Fruit fly (Drosophila melanogaster): Measurements from ENCODE around the gene Neos.
A peak's percentile ranks its signal among the peaks of the same experiment; 100 is the strongest.

The Neos gene

dm6 chr3L:7250469-7250868, 9.0 kb downstream of the Neos start, which contains the start of gene MED4 (continued):
- TF ChIP-seq crol (GFP tag; IDR thresholded peaks at IDR 0.05) (no peak), Hr39 (optimal IDR thresholded peaks at IDR 0.05) (no peak), CG17361 (GFP tag; IDR thresholded peaks at IDR 0.05) (peak; percentile 66), Kr (GFP tag; optimal IDR thresholded peaks at IDR 0.05) (no peak), HmgZ (tag; optimal IDR thresholded peaks at IDR 0.05) (peak; percentile 87), Atf3 (GFP tag; optimal IDR thresholded peaks at IDR 0.05) (peak; percentile 75), gfzf (GFP tag; optimal IDR thresholded peaks at IDR 0.05) (peak; percentile 96), CG12219 (GFP tag; optimal IDR thresholded peaks at IDR 0.05) (peak; percentile 79), lab (GFP tag; optimal IDR thresholded peaks at IDR 0.05) (peak; percentile 86), Dek (tag; optimal IDR thresholded peaks at IDR 0.05) (peak; percentile 81), esg (GFP tag; conservative IDR thresholded peaks at IDR 0.05) (peak; percentile 67), Doc2 (GFP tag; IDR thresholded peaks at IDR 0.05) (no peak), mirr (GFP tag; optimal IDR thresholded peaks at IDR 0.05) (no peak), Atf6 (GFP tag; IDR thresholded peaks at IDR 0.05) (peak; percentile 78), CG7786 (GFP tag; optimal IDR thresholded peaks at IDR 0.05) (peak; percentile 87), CG1529 (GFP tag; optimal IDR thresholded peaks at IDR 0.05) (peak; percentile 33), run (tag; optimal IDR thresholded peaks at IDR 0.05) (peak; percentile 8), schlank (tag; optimal IDR thresholded peaks at IDR 0.05) (peak; percentile 51), CG10209 (GFP tag; optimal IDR thresholded peaks at IDR 0.05) (peak; percentile 63), CG2202 (tag; optimal IDR thresholded peaks at IDR 0.05) (peak; percentile 65), pita (GFP tag; optimal IDR thresholded peaks at IDR 0.05) (no peak), prd (optimal IDR thresholded peaks at IDR 0.05) (no peak), prd (GFP tag; IDR thresholded peaks at IDR 0.05) (peak; percentile 80), CG5953 (GFP tag; IDR thresholded peaks at IDR 0.05) (peak; percentile 61; the same call in 1 of the 2 replicates), sim (GFP tag; IDR thresholded peaks at IDR 0.05) (peak; percentile 45; the same call in 1 of the 2 replicates), CG6689 (GFP tag; IDR thresholded peaks at IDR 0.05) (0 out of 2 replicates have a peak, but pooled peaks have one; percentile 53), unpg (GFP tag; optimal IDR thresholded peaks at IDR 0.05) (peak; percentile 77), shn (GFP tag; optimal IDR thresholded peaks at IDR 0.05) (peak; percentile 82), slp2 (GFP tag; optimal IDR thresholded peaks at IDR 0.05) (peak; percentile 54), hb (GFP tag; IDR thresholded peaks at IDR 0.05; ENCODE audit: partially characterized antibody) (no peak), CG8924 (tag; optimal IDR thresholded peaks at IDR 0.05) (peak; percentile 82), CG3726 (GFP tag; IDR thresholded peaks at IDR 0.05) (0 out of 3 replicates have a peak, but pooled peaks have one; percentile 16), ro (GFP tag; IDR thresholded peaks at IDR 0.05) (no peak), Meics (GFP tag; optimal IDR thresholded peaks at IDR 0.05) (peak; percentile 79), CG9876 (GFP tag; optimal IDR thresholded peaks at IDR 0.05) (peak; percentile 87), CG7357 (GFP tag; IDR thresholded peaks at IDR 0.05) (peak; percentile 42; the same call in 1 of the 3 replicates), CG3163 (GFP tag; optimal IDR thresholded peaks at IDR 0.05) (peak; percentile 72), corto (GFP tag; optimal IDR thresholded peaks at IDR 0.05) (no peak), ind (GFP tag; optimal IDR thresholded peaks at IDR 0.05) (peak; percentile 84), tup (GFP tag; optimal IDR thresholded peaks at IDR 0.05) (peak; percentile 28), zen (tag; optimal IDR thresholded peaks at IDR 0.05) (peak; percentile 68), D19B (GFP tag; optimal IDR thresholded peaks at IDR 0.05) (peak; percentile 56), CG33213 (GFP tag; optimal IDR thresholded peaks at IDR 0.05) (peak; percentile 82), CG34422 (GFP tag; IDR thresholded peaks at IDR 0.05) (peak; percentile 92), CG4404 (GFP tag; IDR thresholded peaks at IDR 0.05) (0 out of 2 replicates have a peak, but pooled peaks have one; percentile 10), CG30403 (GFP tag; optimal IDR thresholded peaks at IDR 0.05) (peak; percentile 86), Nf-YA (GFP tag; IDR thresholded peaks at IDR 0.05) (no peak), CG18262 (tag; optimal IDR thresholded peaks at IDR 0.05) (peak; percentile 61), HLH54F (GFP tag; optimal IDR thresholded peaks at IDR 0.05) (peak; percentile 84), Sox100B (GFP tag; optimal IDR thresholded peaks at IDR 0.05) (no peak), jing (GFP tag; optimal IDR thresholded peaks at IDR 0.05) (no peak), h (optimal IDR thresholded peaks at IDR 0.05) (no peak)

Measured in whole organism, embryonic.